Worm (Caenorhabditis elegans) whole organism, L4 larva: ENCODE data around the gene ttr-3.

ENCODE experiments used
- D1046.2 ChIP-seq: fragments of 200-800 bp; sonication (Bioruptor generic); IDR thresholded peaks from 2 replicates; pipeline ENCODE4 v1.3.6; 2022; ENCODE audit warnings: missing genetic modification characterization, missing compliant biosample characterization
- F49E8.2 ChIP-seq: sonication (generic microtip); optimal IDR thresholded peaks from 2 replicates; lab custom pipeline; 2016; ENCODE audit warnings: missing compliant biosample characterization, mild to moderate bottlenecking, missing genetic modification characterization, borderline replicate concordance
- R02D3.7 ChIP-seq: fragments of 150-350 bp; sonication (generic microtip); optimal IDR thresholded peaks from 3 replicates; lab custom pipeline; 2014; ENCODE audit warnings: missing biosample characterization, missing genetic modification characterization
- Y48G9A.11 ChIP-seq: fragments of 200-800 bp; sonication (Bioruptor generic); IDR thresholded peaks from 2 replicates; pipeline ENCODE4 v1.3.6; 2022; ENCODE audit warnings: missing genetic modification reagents, missing genetic modification characterization, missing compliant biosample characterization
- Y5F2A.4 ChIP-seq: fragments of 200-800 bp; sonication (Bioruptor generic); optimal IDR thresholded peaks from 2 replicates; lab custom pipeline; 2018; ENCODE audit warnings: mild to moderate bottlenecking, missing genetic modification characterization, missing compliant biosample characterization
- Y75B8A.6 ChIP-seq: fragments of 200-800 bp; sonication (Bioruptor generic); IDR thresholded peaks from 2 replicates; pipeline ENCODE4 v1.3.6; 2022; ENCODE audit warnings: missing genetic modification reagents, missing genetic modification characterization, missing compliant biosample characterization
- aha-1 ChIP-seq: fragments of 150-350 bp; peaks from one replicate; lab custom pipeline; 2014; ENCODE audit warnings: missing biosample characterization, missing genetic modification characterization
- aly-2 ChIP-seq: sonication (generic microtip); optimal IDR thresholded peaks from 2 replicates; lab custom pipeline; 2018; ENCODE audit warnings: missing biosample characterization, missing genetic modification characterization
- attf-4 ChIP-seq: sonication (generic microtip); optimal IDR thresholded peaks from 3 replicates; lab custom pipeline; 2017; ENCODE audit warnings: missing biosample characterization, missing genetic modification characterization
- ceh-28 ChIP-seq: fragments of 150-350 bp; optimal IDR thresholded peaks from 2 replicates; lab custom pipeline; 2014; ENCODE audit warnings: missing biosample characterization, missing genetic modification reagents, missing genetic modification characterization
- daf-16 ChIP-seq, 3 experiments: sonication (generic microtip); optimal IDR thresholded peaks; 2 replicates each; lab custom pipeline; 2016 to 2017; ENCODE audit warnings: missing genetic modification characterization in 3 of 3, missing genetic modification reagents in 3 of 3, mild to moderate bottlenecking in 2 of 3, missing compliant biosample characterization in 2 of 3, missing biosample characterization in 1 of 3, moderate library complexity in 1 of 3
- dpl-1 ChIP-seq: fragments of 150-350 bp; optimal IDR thresholded peaks from 2 replicates; lab custom pipeline; 2014; ENCODE audit warnings: missing biosample characterization, missing genetic modification reagents, missing genetic modification characterization
- duxl-1 ChIP-seq: sonication (generic microtip); optimal IDR thresholded peaks from 2 replicates; lab custom pipeline; 2016; ENCODE audit warnings: mild to moderate bottlenecking, missing genetic modification characterization, moderate library complexity, missing compliant biosample characterization; ENCODE audit not compliant: poor library complexity
- hif-1 ChIP-seq, 2 experiments: sonication (generic microtip); optimal IDR thresholded peaks; 2 replicates each; lab custom pipeline; 2016 to 2017; ENCODE audit warnings: missing compliant biosample characterization in 2 of 2, missing genetic modification characterization in 2 of 2, missing genetic modification reagents in 2 of 2, missing genotype in 2 of 2, mild to moderate bottlenecking in 1 of 2
- lin-1 ChIP-seq: fragments of 200-800 bp; sonication (Bioruptor generic); IDR thresholded peaks from 2 replicates; pipeline ENCODE4 v1.3.6; 2022; ENCODE audit warnings: missing genetic modification reagents, missing genetic modification characterization, missing compliant biosample characterization
- lin-15B ChIP-seq: fragments of 150-350 bp; sonication (generic microtip); optimal IDR thresholded peaks from 3 replicates; lab custom pipeline; 2014; ENCODE audit warnings: missing biosample characterization, missing genetic modification characterization
- lin-29 ChIP-seq: fragments of 200-800 bp; sonication (Bioruptor generic); IDR thresholded peaks from 2 replicates; pipeline ENCODE4 v1.3.6; 2022; ENCODE audit warnings: missing genetic modification reagents, missing genetic modification characterization, missing compliant biosample characterization
- lin-38 ChIP-seq: fragments of 200-800 bp; sonication (Bioruptor generic); IDR thresholded peaks from 2 replicates; pipeline ENCODE4 v1.3.6; 2022; ENCODE audit warnings: missing genetic modification reagents, missing genetic modification characterization, missing compliant biosample characterization
- lir-3 ChIP-seq: sonication (generic microtip); optimal IDR thresholded peaks from 2 replicates; lab custom pipeline; 2016; ENCODE audit warnings: mild to moderate bottlenecking, missing genetic modification characterization, missing compliant biosample characterization
- lsy-2 ChIP-seq, 2 experiments: fragments of 150-350 bp in 1 of 2; sonication (generic microtip) in 1 of 2; optimal IDR thresholded peaks; 2 replicates each; lab custom pipeline; 2014 to 2017; ENCODE audit warnings: missing biosample characterization in 2 of 2, missing genetic modification characterization in 2 of 2
- mes-2 ChIP-seq: sonication (generic microtip); optimal IDR thresholded peaks from 2 replicates; lab custom pipeline; 2016; ENCODE audit warnings: missing genotype, mild to moderate bottlenecking, missing genetic modification characterization, missing compliant biosample characterization; ENCODE audit not compliant: poor library complexity, severe bottlenecking
- mxl-2 ChIP-seq: fragments of 200-800 bp; sonication (Bioruptor generic); conservative IDR thresholded peaks from 2 replicates; pipeline ENCODE4 v1.3.6; 2022; ENCODE audit warnings: missing genetic modification reagents, missing genetic modification characterization, missing compliant biosample characterization
- nhr-111 ChIP-seq: fragments of 200-800 bp; sonication (Bioruptor generic); optimal IDR thresholded peaks from 2 replicates; lab custom pipeline; 2018; ENCODE audit warnings: mild to moderate bottlenecking, missing genetic modification characterization, missing compliant biosample characterization
- nhr-28 ChIP-seq: fragments of 150-350 bp; optimal IDR thresholded peaks from 2 replicates; lab custom pipeline; 2014; ENCODE audit warnings: missing biosample characterization, missing genetic modification characterization
- nhr-41 ChIP-seq: fragments of 200-800 bp; sonication (Bioruptor generic); IDR thresholded peaks from 2 replicates; pipeline ENCODE4 v1.3.6; 2022; ENCODE audit warnings: missing genetic modification reagents, missing genetic modification characterization, missing compliant biosample characterization
- nhr-48 ChIP-seq: sonication (generic microtip); optimal IDR thresholded peaks from 2 replicates; lab custom pipeline; 2016; ENCODE audit warnings: mild to moderate bottlenecking, missing genetic modification characterization, missing compliant biosample characterization
- nhr-77 ChIP-seq: fragments of 150-350 bp; optimal IDR thresholded peaks from 2 replicates; lab custom pipeline; 2014; ENCODE audit warnings: missing biosample characterization, missing genetic modification characterization
- snpc-4 ChIP-seq: fragments of 150-350 bp; optimal IDR thresholded peaks from 2 replicates; lab custom pipeline; 2014; ENCODE audit warnings: missing biosample characterization, missing genetic modification characterization
- unc-39 ChIP-seq: sonication (generic microtip); optimal IDR thresholded peaks from 2 replicates; lab custom pipeline; 2017; ENCODE audit warnings: missing biosample characterization, missing genetic modification characterization
- unc-62 ChIP-seq, 3 experiments: fragments of 150-350 bp in 1 of 3; sonication (generic microtip); optimal IDR thresholded peaks in 2 of 3; peaks in 1 of 3; 1 replicate in 1 of 3; 2 replicates in 2 of 3; lab custom pipeline; 2014 to 2017; ENCODE audit warnings: missing biosample characterization in 3 of 3, missing genetic modification characterization in 3 of 3, missing genetic modification reagents in 3 of 3, missing genotype in 1 of 3

ttr-3 gene

DNA sequence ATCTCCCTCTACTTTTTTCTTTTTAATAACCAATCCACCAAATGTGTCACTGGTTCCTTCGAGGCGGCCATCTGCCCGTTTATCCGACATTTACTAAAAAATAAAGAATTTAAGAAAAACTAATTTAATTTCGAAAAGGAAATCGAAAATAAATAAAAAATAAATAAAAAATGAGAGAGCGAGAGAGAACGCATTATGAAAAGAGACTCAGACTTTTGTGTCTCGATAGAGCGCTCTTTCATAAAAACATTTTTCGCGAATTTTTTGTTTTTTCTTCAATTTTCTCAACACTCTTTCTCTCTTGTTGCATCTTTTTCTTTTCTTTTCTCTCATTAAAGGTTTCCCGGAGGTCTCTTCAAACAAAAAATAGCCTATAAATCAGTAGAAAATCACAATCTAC, 29.6 kb upstream of the ttr-3 start, which contains the start of gene mog-1:
Gene mog-1 (minus strand): TSS at position 93 of the 400 bp plus-strand sequence.
- peak; percentile 17 for TF ChIP-seq mes-2 (tag; lab: Kevin White, UChicago)
- no peak for TF ChIP-seq nhr-41 (GFP tag; lab: Robert Waterston, UW)
- peak; percentile 44 for TF ChIP-seq lin-38 (GFP tag; lab: Robert Waterston, UW)
- peak; percentile 18 for TF ChIP-seq nhr-28 (tag; lab: Kevin White, UChicago)
- peak in 1 of 2 experiments; percentile 53 for TF ChIP-seq lsy-2 (tag; optimal IDR thresholded peaks at IDR 0.05; lab: Kevin White, UChicago)
- TF ChIP-seq daf-16 (GFP tag; optimal IDR thresholded peaks at IDR 0.05; lab: Kevin White, UChicago) = no peak
- peak; percentile 19 for TF ChIP-seq daf-16 (tag; optimal IDR thresholded peaks at IDR 0.05; lab: Kevin White, UChicago)
- TF ChIP-seq, all 104 proteins: peak for 5

DNA sequence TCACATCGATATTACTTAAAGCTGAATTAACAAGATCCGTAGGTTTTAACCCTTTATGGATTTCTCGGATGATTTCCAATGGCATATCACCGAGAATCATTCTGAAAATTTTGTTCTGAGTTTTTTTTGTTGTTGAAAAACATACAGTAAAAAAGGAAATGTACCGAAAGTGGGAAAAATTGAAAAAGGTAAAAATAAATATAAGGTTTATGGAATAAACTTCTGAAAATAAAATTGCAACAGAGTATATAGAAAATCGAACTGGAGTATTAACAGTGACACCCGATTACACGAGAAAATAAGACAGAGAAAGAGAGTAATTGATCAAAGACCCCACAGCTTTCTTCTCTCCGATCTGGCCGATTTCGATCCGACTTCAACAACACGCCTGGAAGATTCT, 25.3 kb upstream of the ttr-3 start, which contains the start of gene K03H1.11:
Gene K03H1.11 (minus strand): TSS at position 101 of the 400 bp plus-strand sequence.
- no peak for TF ChIP-seq attf-4 (tag; lab: Kevin White, UChicago)
- TF ChIP-seq unc-62 (GFP tag; optimal IDR thresholded peaks at IDR 0.05 in 1 of 2; lab: Kevin White, UChicago) = peak in 1 of 2 experiments; percentile 31
- no peak for TF ChIP-seq unc-62 (tag; optimal IDR thresholded peaks at IDR 0.05; lab: Kevin White, UChicago)
- TF ChIP-seq lir-3 (tag; lab: Kevin White, UChicago) = no peak

DNA sequence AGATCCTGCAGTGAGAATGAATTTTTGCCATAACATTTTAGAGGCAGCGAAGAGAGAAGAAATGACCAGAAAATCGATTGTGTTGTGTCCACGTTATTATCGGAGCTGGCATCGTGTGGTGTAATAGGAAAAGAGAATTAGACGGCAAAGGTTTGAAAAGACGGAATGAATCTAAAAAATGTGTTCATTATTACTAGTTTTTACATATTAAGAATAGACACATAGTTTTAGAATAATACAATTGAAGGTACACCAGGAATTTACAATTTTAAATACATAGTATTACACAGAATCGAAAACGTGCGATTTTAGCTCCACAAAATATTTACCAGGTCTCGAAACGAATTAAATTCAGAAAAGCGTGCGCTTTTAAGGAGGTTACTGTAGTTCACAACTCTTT, 23.7 kb upstream of the ttr-3 start, which contains the start of gene K03H1.13:
Gene K03H1.13 (minus strand): TSS at position 101 of the 400 bp plus-strand sequence.
- no peak for TF ChIP-seq Y75B8A.6 (GFP tag; lab: Robert Waterston, UW)
- no peak for TF ChIP-seq nhr-48 (tag; lab: Kevin White, UChicago)
- no peak for TF ChIP-seq D1046.2
- TF ChIP-seq unc-39 = no peak
- TF ChIP-seq snpc-4 = no peak
- no peak for TF ChIP-seq ceh-28 (tag; lab: Kevin White, UChicago)
- TF ChIP-seq dpl-1 (GFP tag; lab: Kevin White, UChicago) = no peak
- TF ChIP-seq lin-29 (GFP tag; lab: Robert Waterston, UW) = no peak
- no peak for TF ChIP-seq lin-1 (GFP tag; lab: Robert Waterston, UW)
- TF ChIP-seq F49E8.2 = no peak

DNA sequence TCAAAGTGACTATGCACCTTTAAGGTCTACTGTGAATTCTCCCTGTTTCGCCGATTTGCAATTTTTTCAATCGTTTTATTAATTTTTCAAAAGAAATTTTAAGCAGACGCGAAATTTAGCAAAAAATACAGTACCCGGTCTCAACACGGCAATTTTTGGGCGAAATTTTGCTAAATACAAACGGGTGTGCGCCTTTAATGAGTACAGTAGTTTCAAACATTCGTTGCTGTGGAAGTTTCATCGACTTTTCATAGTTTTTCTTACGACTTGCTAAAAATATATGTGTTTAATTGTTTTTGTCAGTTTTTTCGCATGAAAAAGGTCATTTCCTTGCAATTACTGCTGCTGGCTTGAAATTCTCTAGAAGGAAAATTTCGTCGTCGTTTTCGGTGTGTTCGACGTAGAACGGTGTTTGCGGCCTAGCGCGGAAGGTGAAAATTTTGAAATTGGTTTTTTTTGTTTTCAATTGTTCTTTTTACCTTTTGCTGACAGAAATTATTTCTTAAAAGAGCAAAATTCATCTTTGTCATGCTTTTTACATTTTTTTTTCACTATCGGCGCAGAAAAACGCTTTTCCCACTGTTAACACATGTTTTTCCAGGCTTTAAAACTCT, 20.4 kb upstream of the ttr-3 start, which contains the start of gene K03H1.7:
Gene K03H1.7 (plus strand): TSS at position 600 of the 614 bp plus-strand sequence.
- TF ChIP-seq dpl-1 (GFP tag; lab: Kevin White, UChicago) = peak; percentile 59
- TF ChIP-seq R02D3.7 (tag; lab: Kevin White, UChicago) = no peak
- peak; percentile 23 for TF ChIP-seq mes-2 (tag; lab: Kevin White, UChicago)
- no peak for TF ChIP-seq F49E8.2
- TF ChIP-seq duxl-1 (tag; lab: Kevin White, UChicago) = no peak
- peak; percentile 5 for TF ChIP-seq aha-1 (tag; lab: Kevin White, UChicago)

DNA sequence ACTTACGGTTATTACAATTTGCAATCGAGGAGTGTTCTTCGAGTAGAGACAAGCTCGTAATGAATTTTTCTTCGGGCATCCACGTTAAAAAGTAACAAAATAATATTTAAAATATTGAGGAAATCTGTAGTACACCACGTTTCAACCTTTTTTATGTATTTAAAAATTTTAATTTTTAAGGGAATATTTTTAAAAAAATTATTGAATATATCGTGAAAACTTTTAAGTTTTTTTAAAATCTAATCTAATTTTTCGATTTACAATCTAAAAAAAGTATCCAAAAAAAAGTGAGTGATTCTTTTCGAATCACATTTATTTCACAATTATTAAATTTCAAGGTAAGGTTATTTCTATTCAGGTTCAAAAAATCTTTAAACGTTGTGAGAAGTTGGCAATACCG, 18.2 kb upstream of the ttr-3 start, which contains the start of gene gln-2:
Gene gln-2 (minus strand): TSS at position 101 of the 400 bp plus-strand sequence.
- TF ChIP-seq daf-16 (GFP tag; optimal IDR thresholded peaks at IDR 0.05; lab: Kevin White, UChicago) = no peak
- TF ChIP-seq daf-16 (tag; optimal IDR thresholded peaks at IDR 0.05; lab: Kevin White, UChicago) = no peak
- TF ChIP-seq aly-2 = no peak
- no peak for TF ChIP-seq nhr-111 (GFP tag; lab: Kevin White, UChicago)
- no peak for TF ChIP-seq hif-1 (tag; optimal IDR thresholded peaks at IDR 0.05; lab: Kevin White, UChicago)
- no peak for TF ChIP-seq Y48G9A.11 (GFP tag; lab: Robert Waterston, UW)
- no peak for TF ChIP-seq lin-1 (GFP tag; lab: Robert Waterston, UW)
- TF ChIP-seq unc-39 = no peak
- no peak for TF ChIP-seq lin-15B (tag; lab: Kevin White, UChicago)
- TF ChIP-seq nhr-77 (tag; lab: Kevin White, UChicago) = no peak
- TF ChIP-seq Y5F2A.4 (GFP tag; lab: Kevin White, UChicago) = no peak
- TF ChIP-seq mxl-2 = no peak
- no peak for TF ChIP-seq nhr-48 (tag; lab: Kevin White, UChicago)
